Fruit fly (Drosophila melanogaster): ENCODE data around the gene Ald1.

The Ald1 gene

dm6 chr3R:26261244-26261788, at the start of gene Ald1:
Gene Ald1, minus strand, starts transcription at chr3R:26261591.
- TF ChIP-seq CTCF (optimal IDR thresholded peaks at IDR 0.05) (no peak), CG8478 (optimal IDR thresholded peaks at IDR 0.05) (no peak)

dm6 chr3R:26280403-26280802, 19.0 kb upstream of the Ald1 start:
- TF ChIP-seq CTCF (optimal IDR thresholded peaks at IDR 0.05) = no peak
- TF ChIP-seq CG8478 (optimal IDR thresholded peaks at IDR 0.05) = no peak

- no peak for TF ChIP-seq CG8478 (optimal IDR thresholded peaks at IDR 0.05)
- no peak for TF ChIP-seq CTCF (optimal IDR thresholded peaks at IDR 0.05)
Measured at dm6 chr3R:26262478-26262877, 1.1 kb upstream of the Ald1 start, which contains the start of gene CG6154. Gene CG6154, plus strand, starts transcription at chr3R:26262662.

dm6 chr3R:26260692-26261243, 623 bp downstream of the Ald1 start:
- TF ChIP-seq CTCF (optimal IDR thresholded peaks at IDR 0.05) (no peak), CG8478 (optimal IDR thresholded peaks at IDR 0.05) (no peak)

- TF ChIP-seq CG8478 (optimal IDR thresholded peaks at IDR 0.05) (no peak), CTCF (optimal IDR thresholded peaks at IDR 0.05) (no peak)
Measured at dm6 chr3R:26259863-26260262, 1.5 kb downstream of the Ald1 start.

dm6 chr3R:26258955-26259354, 2.4 kb downstream of the Ald1 start:
- TF ChIP-seq CG8478 (optimal IDR thresholded peaks at IDR 0.05) (no peak), CTCF (optimal IDR thresholded peaks at IDR 0.05) (no peak)

DNA sequence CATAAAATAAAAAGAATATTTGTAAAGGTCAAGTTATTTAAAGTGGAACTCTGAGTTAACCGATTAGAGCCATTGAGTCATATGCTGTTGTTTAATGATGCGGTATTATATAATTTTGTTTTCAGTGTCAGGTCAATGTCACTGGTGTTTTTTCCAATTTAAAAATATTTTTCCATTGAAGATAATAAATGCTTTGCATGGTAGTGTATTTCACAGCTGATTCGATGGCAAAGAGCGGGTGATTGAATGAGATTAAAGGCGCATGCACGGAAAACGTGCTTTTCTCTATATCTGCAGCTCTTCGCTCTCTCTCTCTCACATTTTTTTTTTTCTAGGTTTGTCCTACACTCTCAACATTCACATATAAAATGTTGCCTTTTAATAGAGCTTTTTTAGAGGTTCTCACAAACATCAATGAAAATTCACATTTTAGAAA, 3.0 kb downstream of the Ald1 start:
- TF ChIP-seq CTCF (optimal IDR thresholded peaks at IDR 0.05) = no peak
- no peak for TF ChIP-seq CG8478 (optimal IDR thresholded peaks at IDR 0.05)

DNA sequence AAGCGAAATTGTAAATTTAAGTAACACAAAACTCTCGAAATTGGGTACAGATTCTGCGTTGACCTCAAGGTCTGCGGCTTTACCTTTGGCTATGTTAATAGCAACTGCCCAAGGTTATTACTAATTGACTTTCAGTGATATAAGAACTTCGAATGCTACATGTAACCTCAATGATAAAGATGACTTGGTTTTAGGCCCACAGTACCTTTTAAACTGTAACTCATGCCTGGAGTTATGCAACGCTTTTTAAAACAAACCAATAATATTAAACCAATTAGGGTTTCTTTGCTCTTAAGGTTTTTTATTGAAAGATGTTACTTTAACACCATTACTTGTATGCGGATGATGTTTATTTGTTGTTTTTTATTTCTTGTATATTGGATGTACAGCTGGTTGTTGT, 7.6 kb downstream of the Ald1 start:
- TF ChIP-seq CTCF (optimal IDR thresholded peaks at IDR 0.05) (no peak), CG8478 (optimal IDR thresholded peaks at IDR 0.05) (no peak)

- TF ChIP-seq CG8478 (optimal IDR thresholded peaks at IDR 0.05) (no peak), CTCF (optimal IDR thresholded peaks at IDR 0.05) (no peak)
Measured at dm6 chr3R:26251730-26252129, 9.7 kb downstream of the Ald1 start.

- no peak for TF ChIP-seq CG8478 (optimal IDR thresholded peaks at IDR 0.05)
- no peak for TF ChIP-seq CTCF (optimal IDR thresholded peaks at IDR 0.05)
Measured at dm6 chr3R:26249832-26250231, 11.6 kb downstream of the Ald1 start.

dm6 chr3R:26247801-26248525, 13.4 kb downstream of the Ald1 start:
- TF ChIP-seq CTCF (optimal IDR thresholded peaks at IDR 0.05) (no peak), CG8478 (optimal IDR thresholded peaks at IDR 0.05) (no peak)

DNA sequence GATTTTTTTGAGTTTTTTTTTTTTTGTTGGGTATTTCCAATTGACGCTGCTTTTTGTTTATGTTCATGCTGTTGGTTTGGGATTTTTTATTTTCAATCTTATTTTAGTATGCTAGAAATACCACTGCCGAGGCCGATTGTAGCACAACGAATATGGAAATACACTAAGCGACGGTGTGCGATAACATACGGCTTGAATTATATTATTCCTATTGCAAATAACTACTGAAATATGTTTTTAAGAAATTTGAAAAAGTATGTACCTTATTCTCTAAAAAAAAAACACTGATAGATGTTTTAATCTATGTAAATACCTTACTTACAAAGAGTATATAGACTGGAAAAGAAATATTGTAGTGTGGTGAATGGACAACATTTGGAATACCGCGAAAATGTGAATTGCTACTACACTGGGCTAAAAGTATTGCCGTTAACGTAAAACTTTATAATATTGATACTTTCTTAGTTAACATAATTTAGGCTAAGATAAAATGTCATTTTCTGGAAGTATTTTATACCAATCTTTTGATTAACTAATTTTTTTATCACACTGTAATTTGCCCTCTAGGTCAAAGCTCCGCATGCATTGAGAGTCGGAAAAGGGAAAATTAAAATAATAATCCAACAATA, 18.8 kb downstream of the Ald1 start:
- TF ChIP-seq CG8478 (optimal IDR thresholded peaks at IDR 0.05) (no peak), CTCF (optimal IDR thresholded peaks at IDR 0.05) (no peak)

DNA sequence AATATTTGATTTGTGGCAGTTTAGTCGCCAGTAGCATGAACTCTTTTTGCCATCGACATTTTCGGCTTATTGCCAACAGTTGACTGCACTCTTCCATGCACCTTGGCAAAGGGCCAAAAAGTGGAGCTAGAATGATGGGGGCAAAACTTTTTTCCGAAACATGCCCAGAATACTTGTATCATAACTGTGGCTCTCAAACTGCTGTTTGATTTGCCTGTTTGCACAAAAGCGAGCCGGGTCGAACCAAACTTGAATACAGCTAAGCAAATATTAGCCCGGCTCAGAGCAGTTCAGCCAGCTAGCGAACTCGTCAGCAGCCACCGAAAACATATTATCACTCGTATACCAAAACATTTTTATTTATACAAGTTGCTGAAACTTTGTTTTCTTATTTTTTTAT, 22.4 kb downstream of the Ald1 start:
- TF ChIP-seq CTCF (optimal IDR thresholded peaks at IDR 0.05) (no peak), CG8478 (optimal IDR thresholded peaks at IDR 0.05) (no peak)

dm6 chr3R:26237496-26237895, 23.9 kb downstream of the Ald1 start:
- TF ChIP-seq CG8478 (optimal IDR thresholded peaks at IDR 0.05) (no peak), CTCF (optimal IDR thresholded peaks at IDR 0.05) (no peak)

dm6 chr3R:26235034-26235433, 26.4 kb downstream of the Ald1 start:
- TF ChIP-seq CTCF (optimal IDR thresholded peaks at IDR 0.05) (no peak), CG8478 (optimal IDR thresholded peaks at IDR 0.05) (no peak)

DNA sequence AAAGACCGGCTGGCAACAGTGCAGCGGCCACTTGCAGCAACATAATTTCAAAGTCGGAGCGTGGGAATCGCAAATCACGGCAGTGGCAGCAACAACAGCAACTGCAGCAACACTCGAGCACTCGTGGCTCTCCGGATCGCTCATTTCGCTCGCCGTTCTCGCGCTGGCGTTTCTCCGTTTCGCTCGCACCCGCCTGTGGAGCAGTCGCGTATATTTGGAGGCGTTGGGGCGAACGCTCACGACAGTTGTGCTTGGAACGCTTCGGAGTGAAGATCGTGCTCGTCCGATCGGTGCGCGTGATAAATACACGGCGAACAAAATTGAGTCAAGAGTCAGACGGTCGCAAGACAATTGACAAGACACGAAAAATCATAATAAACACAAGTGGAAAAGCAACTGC, 31.4 kb downstream of the Ald1 start, which contains the start of gene CG12290:
Gene CG12290, plus strand, starts transcription at position 233 of the 400 bp plus-strand sequence.
- TF ChIP-seq CTCF (optimal IDR thresholded peaks at IDR 0.05) (no peak), CG8478 (optimal IDR thresholded peaks at IDR 0.05) (no peak)

Measured in S2 (cell line).